Fruit fly (Drosophila melanogaster): ENCODE data around the gene RpL17.
A peak's percentile ranks its signal among the peaks of the same experiment; 100 is the strongest.

RpL17 gene

dm6 chrX:6792891-6793290, 48.9 kb upstream of the RpL17 start (continued):
- TF ChIP-seq ERR (GFP tag; optimal IDR thresholded peaks at IDR 0.05) (no peak), gsb (GFP tag; IDR thresholded peaks at IDR 0.05) (no peak), CG5953 (GFP tag; IDR thresholded peaks at IDR 0.05) (0 out of 2 replicates have a peak, but pooled peaks have one; percentile 4), CG4404 (GFP tag; IDR thresholded peaks at IDR 0.05) (no peak), otp (GFP tag; IDR thresholded peaks at IDR 0.05) (no peak), CG31365 (tag; optimal IDR thresholded peaks at IDR 0.05) (no peak), CG7271 (tag; optimal IDR thresholded peaks at IDR 0.05) (no peak), CG15696 (tag; optimal IDR thresholded peaks at IDR 0.05) (no peak), Taf1 (GFP tag; IDR thresholded peaks at IDR 0.05) (no peak), odd (GFP tag; optimal IDR thresholded peaks at IDR 0.05) (no peak), maf-S (GFP tag; optimal IDR thresholded peaks at IDR 0.05) (no peak), peb (GFP tag; IDR thresholded peaks at IDR 0.05) (no peak), sob (GFP tag; IDR thresholded peaks at IDR 0.05) (no peak), nom (GFP tag; optimal IDR thresholded peaks at IDR 0.05) (no peak), CG3163 (GFP tag; optimal IDR thresholded peaks at IDR 0.05) (no peak), CG8478 (optimal IDR thresholded peaks at IDR 0.05) (no peak), CG14441 (GFP tag; IDR thresholded peaks at IDR 0.05) (peak; percentile 22; the same call in 1 of the 2 replicates), CG17829 (tag; optimal IDR thresholded peaks at IDR 0.05) (no peak), tup (GFP tag; optimal IDR thresholded peaks at IDR 0.05) (no peak), CG3281 (GFP tag; optimal IDR thresholded peaks at IDR 0.05) (no peak), CG1529 (GFP tag; optimal IDR thresholded peaks at IDR 0.05) (no peak), ranshi (GFP tag; IDR thresholded peaks at IDR 0.05) (0 out of 2 replicates have a peak, but pooled peaks have one; percentile 9), CG7372 (GFP tag; IDR thresholded peaks at IDR 0.05) (no peak), NC2α (GFP tag; optimal IDR thresholded peaks at IDR 0.05) (no peak), B-H1 (GFP tag; IDR thresholded peaks at IDR 0.05) (peak; percentile 25; the same call in 1 of the 3 replicates), Sry-δ (GFP tag; optimal IDR thresholded peaks at IDR 0.05) (no peak), CG10366 (GFP tag; IDR thresholded peaks at IDR 0.05) (peak; percentile 31; the same call in 1 of the 2 replicates), NFAT (GFP tag; IDR thresholded peaks at IDR 0.05) (no peak), prd (optimal IDR thresholded peaks at IDR 0.05) (no peak), prd (GFP tag; IDR thresholded peaks at IDR 0.05) (peak; percentile 35; the same call in 2 of the 3 replicates), CG34422 (GFP tag; IDR thresholded peaks at IDR 0.05) (no peak), hkb (optimal IDR thresholded peaks at IDR 0.05) (no peak), hkb (GFP tag; IDR thresholded peaks at IDR 0.05) (0 out of 2 replicates have a peak, but pooled peaks have one; percentile 24), CG31441 (GFP tag; IDR thresholded peaks at IDR 0.05) (no peak), CG17385 (GFP tag; optimal IDR thresholded peaks at IDR 0.05) (no peak), CG32767 (GFP tag; IDR thresholded peaks at IDR 0.05) (no peak), H15 (GFP tag; IDR thresholded peaks at IDR 0.05) (0 out of 3 replicates have a peak, but pooled peaks have one; percentile 6), Gsc (GFP tag; IDR thresholded peaks at IDR 0.05) (no peak), CG7745 (tag; optimal IDR thresholded peaks at IDR 0.05) (no peak), Tbp (GFP tag; optimal IDR thresholded peaks at IDR 0.05) (no peak), Opbp (GFP tag; IDR thresholded peaks at IDR 0.05; ENCODE audit: partially characterized antibody) (no peak), CG3407 (GFP tag; optimal IDR thresholded peaks at IDR 0.05) (no peak), CG4328 (GFP tag; optimal IDR thresholded peaks at IDR 0.05) (no peak), nerfin-1 (tag; optimal IDR thresholded peaks at IDR 0.05) (no peak), ttk (GFP tag; IDR thresholded peaks at IDR 0.05) (no peak), Atf3 (GFP tag; optimal IDR thresholded peaks at IDR 0.05) (no peak), CG17359 (tag; optimal IDR thresholded peaks at IDR 0.05) (no peak), CG11504 (tag; optimal IDR thresholded peaks at IDR 0.05) (no peak), CG33213 (GFP tag; optimal IDR thresholded peaks at IDR 0.05) (no peak), CG14667 (GFP tag; IDR thresholded peaks at IDR 0.05) (no peak), Ptx1 (GFP tag; IDR thresholded peaks at IDR 0.05) (peak; percentile 53), Poxn (GFP tag; IDR thresholded peaks at IDR 0.05) (no peak), CG12659 (GFP tag; optimal IDR thresholded peaks at IDR 0.05) (no peak), CG32772 (GFP tag; IDR thresholded peaks at IDR 0.05) (no peak)

All from whole organism, embryonic.